Fruit fly (Drosophila melanogaster) whole organism, embryonic: ENCODE measurements around the gene CG44303.
A peak's percentile ranks its signal among the peaks of the same experiment; 100 is the strongest.

ENCODE experiments used
- Adf1 ChIP-seq: fragments of 200-800 bp; sonication (Bioruptor generic); IDR thresholded peaks from 2 replicates; pipeline ENCODE4 v1.3.6; 2022; ENCODE audit warnings: missing biosample characterization, missing genetic modification characterization
- Aef1 ChIP-seq: fragments of 200-800 bp; sonication (Bioruptor generic); IDR thresholded peaks from 3 replicates; pipeline ENCODE4 v1.3.6; 2022; ENCODE audit warnings: missing biosample characterization, missing genetic modification characterization
- Awh ChIP-seq: fragments of 200-800 bp; sonication (Bioruptor generic); IDR thresholded peaks from 2 replicates; pipeline ENCODE4, ENCODE4 v1.3.6; 2022; ENCODE audit warnings: missing biosample characterization, missing genetic modification characterization
- BtbVII ChIP-seq: fragments of 200-800 bp; sonication (Bioruptor generic); optimal IDR thresholded peaks from 3 replicates; lab custom pipeline; 2017; ENCODE audit warnings: missing biosample characterization, mild to moderate bottlenecking, missing genetic modification characterization
- CG12155 ChIP-seq: fragments of 200-800 bp; sonication (Bioruptor generic); optimal IDR thresholded peaks from 3 replicates; lab custom pipeline; 2016; ENCODE audit warnings: missing biosample characterization, missing genetic modification characterization
- CG12744 ChIP-seq: fragments of 200-800 bp; sonication (Bioruptor generic); optimal IDR thresholded peaks from 2 replicates; lab custom pipeline; 2016; ENCODE audit warnings: missing biosample characterization, missing genetic modification characterization
- CG12769 ChIP-seq: fragments of 200-800 bp; sonication (Bioruptor generic); optimal IDR thresholded peaks from 2 replicates; lab custom pipeline; 2019; ENCODE audit warnings: missing biosample characterization, mild to moderate bottlenecking, missing genetic modification characterization, moderate library complexity
- CG15514 ChIP-seq: fragments of 200-800 bp; sonication (Bioruptor generic); optimal IDR thresholded peaks from 3 replicates; lab custom pipeline; 2017; ENCODE audit warnings: missing biosample characterization, missing genetic modification characterization, mild to moderate bottlenecking, moderate library complexity, missing genetic modification reagents
- CG15601 ChIP-seq: fragments of 200-800 bp; sonication (Bioruptor generic); optimal IDR thresholded peaks from 3 replicates; lab custom pipeline; 2019; ENCODE audit warnings: missing biosample characterization, mild to moderate bottlenecking, missing genetic modification characterization, moderate library complexity
- CG7271 ChIP-seq: fragments of 200-800 bp; sonication (Bioruptor generic); optimal IDR thresholded peaks from 2 replicates; lab custom pipeline; 2018; ENCODE audit warnings: missing biosample characterization, mild to moderate bottlenecking, missing genetic modification characterization, moderate library complexity
- CG7839 ChIP-seq: fragments of 200-800 bp; sonication (Bioruptor generic); optimal IDR thresholded peaks from 3 replicates; lab custom pipeline; 2018; ENCODE audit warnings: missing biosample characterization, mild to moderate bottlenecking, missing genetic modification characterization, moderate library complexity
- CG8765 ChIP-seq: fragments of 200-800 bp; sonication (Bioruptor generic); IDR thresholded peaks from 2 replicates; pipeline ENCODE4 v1.3.6; 2022; ENCODE audit warnings: missing biosample characterization, missing genetic modification characterization
- CG8924 ChIP-seq: fragments of 200-800 bp; optimal IDR thresholded peaks from 3 replicates; lab custom pipeline; 2019; ENCODE audit warnings: missing biosample characterization, mild to moderate bottlenecking, missing genetic modification characterization, moderate library complexity
- CG8944 ChIP-seq: fragments of 200-800 bp; sonication (Bioruptor generic); optimal IDR thresholded peaks from 3 replicates; lab custom pipeline; 2016; ENCODE audit warnings: missing biosample characterization, missing genetic modification characterization
- CG9215 ChIP-seq: fragments of 200-800 bp; sonication (Bioruptor generic); IDR thresholded peaks from 2 replicates; pipeline ENCODE4 v1.3.6; 2022; ENCODE audit warnings: missing biosample characterization, missing genetic modification characterization
- CG9609 ChIP-seq: fragments of 200-800 bp; sonication (Bioruptor generic); optimal IDR thresholded peaks from 3 replicates; lab custom pipeline; 2016; ENCODE audit warnings: missing biosample characterization, missing genetic modification characterization
- CTCF ChIP-seq: fragments of 200-800 bp; sonication (Bioruptor generic); optimal IDR thresholded peaks from 2 replicates; lab custom pipeline; 2017; ENCODE audit warnings: missing biosample characterization, mild to moderate bottlenecking, missing genetic modification characterization, moderate library complexity
- D19B ChIP-seq: fragments of 200-800 bp; sonication (Bioruptor generic); optimal IDR thresholded peaks from 2 replicates; lab custom pipeline; 2017; ENCODE audit warnings: missing biosample characterization, mild to moderate bottlenecking, missing genetic modification characterization
- Dp ChIP-seq: fragments of 200-800 bp; sonication (Bioruptor generic); optimal IDR thresholded peaks from 2 replicates; lab custom pipeline; 2018; ENCODE audit warnings: missing biosample characterization, mild to moderate bottlenecking, missing genetic modification characterization, moderate library complexity
- GATAe ChIP-seq: fragments of 200-800 bp; sonication (Bioruptor generic); conservative IDR thresholded peaks from 2 replicates; pipeline ENCODE4 v1.3.6; 2022; ENCODE audit warnings: missing biosample characterization, missing genetic modification characterization
- HLH4C ChIP-seq: fragments of 200-800 bp; sonication (Bioruptor generic); IDR thresholded peaks from 3 replicates; pipeline ENCODE4 v1.3.6; 2022; ENCODE audit warnings: missing biosample characterization, missing genetic modification characterization; ENCODE audit not compliant: partially characterized antibody
- HLH54F ChIP-seq: fragments of 200-800 bp; sonication (Bioruptor generic); optimal IDR thresholded peaks from 3 replicates; lab custom pipeline; 2016; ENCODE audit warnings: missing biosample characterization, missing genetic modification characterization
- Hey ChIP-seq: fragments of 200-800 bp; sonication (Bioruptor generic); optimal IDR thresholded peaks from 3 replicates; lab custom pipeline; 2018; ENCODE audit warnings: missing biosample characterization, mild to moderate bottlenecking, missing genetic modification characterization
- Hmr ChIP-seq: fragments of 200-800 bp; sonication (Bioruptor generic); optimal IDR thresholded peaks from 3 replicates; lab custom pipeline; 2017; ENCODE audit warnings: mild to moderate bottlenecking, missing biosample characterization, missing genetic modification reagents, missing genetic modification characterization
- Lim3 ChIP-seq: fragments of 200-800 bp; sonication (Bioruptor generic); IDR thresholded peaks from 2 replicates; pipeline ENCODE4 v1.3.6; 2022; ENCODE audit warnings: missing biosample characterization, missing genetic modification characterization
- Mad ChIP-seq: fragments of 200-800 bp; sonication (Bioruptor generic); optimal IDR thresholded peaks from 2 replicates; lab custom pipeline; 2016; ENCODE audit warnings: missing biosample characterization, missing genetic modification characterization
- Meics ChIP-seq: fragments of 200-800 bp; sonication (Bioruptor generic); optimal IDR thresholded peaks from 2 replicates; lab custom pipeline; 2017; ENCODE audit warnings: missing biosample characterization, mild to moderate bottlenecking, missing genetic modification characterization
- Nf-YB ChIP-seq: fragments of 200-800 bp; sonication (Bioruptor generic); optimal IDR thresholded peaks from 3 replicates; lab custom pipeline; 2019; ENCODE audit warnings: missing biosample characterization, mild to moderate bottlenecking, missing genetic modification characterization, moderate library complexity
- Sox102F ChIP-seq: fragments of 200-800 bp; sonication (Bioruptor generic); optimal IDR thresholded peaks from 2 replicates; lab custom pipeline; 2018; ENCODE audit warnings: missing biosample characterization, mild to moderate bottlenecking, missing genetic modification characterization, moderate library complexity
- Spps ChIP-seq: fragments of 200-800 bp; sonication (Bioruptor generic); optimal IDR thresholded peaks from 2 replicates; lab custom pipeline; 2018; ENCODE audit warnings: missing biosample characterization, mild to moderate bottlenecking, missing genetic modification characterization
- ac ChIP-seq: fragments of 200-800 bp; sonication (Bioruptor generic); optimal IDR thresholded peaks from 3 replicates; lab custom pipeline; 2017; ENCODE audit warnings: missing biosample characterization, mild to moderate bottlenecking, missing genetic modification characterization
- bab2 ChIP-seq: fragments of 200-800 bp; sonication (Bioruptor generic); optimal IDR thresholded peaks from 2 replicates; lab custom pipeline; 2016; ENCODE audit warnings: missing biosample characterization, missing genetic modification characterization
- bigmax ChIP-seq: fragments of 200-800 bp; sonication (Bioruptor generic); optimal IDR thresholded peaks from 2 replicates; lab custom pipeline; 2018; ENCODE audit warnings: missing biosample characterization, mild to moderate bottlenecking, missing genetic modification characterization
- cg ChIP-seq: fragments of 200-800 bp; sonication (Bioruptor generic); optimal IDR thresholded peaks from 3 replicates; lab custom pipeline; 2019; ENCODE audit warnings: missing biosample characterization, mild to moderate bottlenecking, missing genetic modification characterization, moderate library complexity
- corto ChIP-seq: fragments of 200-800 bp; sonication (Bioruptor generic); optimal IDR thresholded peaks from 2 replicates; lab custom pipeline; 2016; ENCODE audit warnings: missing biosample characterization, mild to moderate bottlenecking, missing genetic modification characterization, moderate library complexity
- crol ChIP-seq: fragments of 200-800 bp; sonication (Bioruptor generic); IDR thresholded peaks from 2 replicates; pipeline ENCODE4 v1.3.6; 2022; ENCODE audit warnings: missing biosample characterization, missing genetic modification characterization
- fd102C ChIP-seq: fragments of 200-800 bp; sonication (Bioruptor generic); optimal IDR thresholded peaks from 2 replicates; lab custom pipeline; 2018; ENCODE audit warnings: missing biosample characterization, mild to moderate bottlenecking, missing genetic modification characterization, moderate library complexity
- gfzf ChIP-seq: fragments of 200-800 bp; sonication (Bioruptor generic); optimal IDR thresholded peaks from 2 replicates; lab custom pipeline; 2016; ENCODE audit warnings: missing biosample characterization, mild to moderate bottlenecking, missing genetic modification characterization, moderate library complexity
- grau ChIP-seq: fragments of 200-800 bp; optimal IDR thresholded peaks from 3 replicates; lab custom pipeline; 2019; ENCODE audit warnings: missing biosample characterization, mild to moderate bottlenecking, missing genetic modification characterization, moderate library complexity
- gsb ChIP-seq: fragments of 200-800 bp; sonication (Bioruptor generic); IDR thresholded peaks from 2 replicates; pipeline ENCODE4 v1.3.6; 2022; ENCODE audit warnings: missing biosample characterization, missing genetic modification characterization
- gt ChIP-seq: fragments of 200-800 bp; sonication (Bioruptor generic); IDR thresholded peaks from 2 replicates; pipeline ENCODE4 v1.3.6; 2022; ENCODE audit warnings: missing biosample characterization, missing genetic modification characterization
- kni ChIP-seq: fragments of 200-800 bp; sonication (Bioruptor generic); optimal IDR thresholded peaks from 3 replicates; lab custom pipeline; 2017; ENCODE audit warnings: mild to moderate bottlenecking, missing biosample characterization, missing genetic modification reagents, missing genetic modification characterization
- lab ChIP-seq: fragments of 200-800 bp; sonication (Bioruptor generic); optimal IDR thresholded peaks from 3 replicates; lab custom pipeline; 2017; ENCODE audit warnings: missing biosample characterization, missing genetic modification characterization, mild to moderate bottlenecking, moderate library complexity, missing genetic modification reagents
- mirr ChIP-seq: fragments of 200-800 bp; sonication (Bioruptor generic); optimal IDR thresholded peaks from 3 replicates; lab custom pipeline; 2018; ENCODE audit warnings: missing biosample characterization, mild to moderate bottlenecking, missing genetic modification characterization
- p53 ChIP-seq: fragments of 200-800 bp; sonication (Bioruptor generic); optimal IDR thresholded peaks from 2 replicates; lab custom pipeline; 2016; ENCODE audit warnings: missing biosample characterization, missing genetic modification characterization
- peb ChIP-seq: fragments of 200-800 bp; sonication (Bioruptor generic); IDR thresholded peaks from 2 replicates; pipeline ENCODE4 v1.3.6; 2022; ENCODE audit warnings: missing biosample characterization, missing genetic modification characterization
- pnt ChIP-seq: fragments of 200-800 bp; sonication (Bioruptor generic); optimal IDR thresholded peaks from 3 replicates; lab custom pipeline; 2016; ENCODE audit warnings: missing biosample characterization, missing genetic modification characterization
- sqz ChIP-seq: fragments of 200-800 bp; sonication (Bioruptor generic); optimal IDR thresholded peaks from 3 replicates; lab custom pipeline; 2018; ENCODE audit warnings: missing biosample characterization, mild to moderate bottlenecking, missing genetic modification characterization
- stwl ChIP-seq: fragments of 200-800 bp; sonication (Bioruptor generic); optimal IDR thresholded peaks from 3 replicates; lab custom pipeline; 2018; ENCODE audit warnings: missing biosample characterization, mild to moderate bottlenecking, missing genetic modification characterization, moderate library complexity
- sug ChIP-seq: fragments of 200-800 bp; optimal IDR thresholded peaks from 2 replicates; lab custom pipeline; 2019; ENCODE audit warnings: missing biosample characterization, mild to moderate bottlenecking, missing genetic modification characterization, moderate library complexity
- tna ChIP-seq: fragments of 200-800 bp; sonication (Bioruptor generic); IDR thresholded peaks from 2 replicates; pipeline ENCODE4 v1.3.6; 2022; ENCODE audit warnings: missing biosample characterization, missing genetic modification characterization; ENCODE audit not compliant: partially characterized antibody

CG44303 gene

dm6 chrX:6706570-6707306 is 19.5 kb upstream of the CG44303 start (continued):
- TF ChIP-seq CG12155 (GFP tag; lab: Kevin White, UChicago) (no peak), CG9609 (GFP tag; lab: Kevin White, UChicago) (no peak), peb (no peak), sug (tag; lab: Kevin White, UChicago) (no peak), Nf-YB (GFP tag; lab: Kevin White, UChicago) (no peak), CG12744 (GFP tag; lab: Kevin White, UChicago) (no peak), Hmr (GFP tag; lab: Kevin White, UChicago) (peak; percentile 27), CG9215 (no peak), Mad (no peak), pnt (no peak), HLH54F (GFP tag; lab: Kevin White, UChicago) (no peak), gsb (GFP tag; lab: Robert Waterston, UW) (no peak), CG8924 (tag; lab: Kevin White, UChicago) (no peak), gt (no peak), kni (GFP tag; lab: Kevin White, UChicago) (peak; percentile 39), HLH4C (GFP tag; lab: Robert Waterston, UW) (no peak), CG15514 (GFP tag; lab: Kevin White, UChicago) (peak; percentile 24), crol (GFP tag; lab: Robert Waterston, UW) (peak; percentile 74), CG7271 (tag; lab: Kevin White, UChicago) (no peak), tna (no peak), Dp (GFP tag; lab: Kevin White, UChicago) (no peak), Awh (GFP tag; lab: Robert Waterston, UW) (no peak), CG15601 (tag; lab: Kevin White, UChicago) (no peak), CG12769 (peak; percentile 91), Adf1 (GFP tag; lab: Robert Waterston, UW) (no peak), gfzf (GFP tag; lab: Kevin White, UChicago) (no peak), CG8944 (GFP tag; lab: Kevin White, UChicago) (no peak), Meics (GFP tag; lab: Kevin White, UChicago) (no peak), Lim3 (GFP tag; lab: Robert Waterston, UW) (no peak), GATAe (no peak), CTCF (GFP tag; lab: Kevin White, UChicago) (no peak), sqz (GFP tag; lab: Kevin White, UChicago) (no peak), Hey (no peak), lab (GFP tag; lab: Kevin White, UChicago) (peak; percentile 49), BtbVII (GFP tag; lab: Kevin White, UChicago) (no peak), D19B (GFP tag; lab: Kevin White, UChicago) (no peak), fd102C (GFP tag; lab: Kevin White, UChicago) (no peak), ac (no peak), stwl (tag; lab: Kevin White, UChicago) (no peak), bigmax (GFP tag; lab: Kevin White, UChicago) (no peak), grau (peak; percentile 16), bab2 (no peak), Spps (tag; lab: Kevin White, UChicago) (no peak), cg (GFP tag; lab: Kevin White, UChicago) (peak; percentile 46), Sox102F (GFP tag; lab: Kevin White, UChicago) (no peak), Aef1 (no peak), mirr (GFP tag; lab: Kevin White, UChicago) (peak; percentile 59), p53 (no peak), corto (GFP tag; lab: Kevin White, UChicago) (no peak), CG7839 (tag; lab: Kevin White, UChicago) (no peak), CG8765 (no peak)
